Worm (Caenorhabditis elegans): ENCODE measurements around the gene Y32F6A.4.

DNA sequence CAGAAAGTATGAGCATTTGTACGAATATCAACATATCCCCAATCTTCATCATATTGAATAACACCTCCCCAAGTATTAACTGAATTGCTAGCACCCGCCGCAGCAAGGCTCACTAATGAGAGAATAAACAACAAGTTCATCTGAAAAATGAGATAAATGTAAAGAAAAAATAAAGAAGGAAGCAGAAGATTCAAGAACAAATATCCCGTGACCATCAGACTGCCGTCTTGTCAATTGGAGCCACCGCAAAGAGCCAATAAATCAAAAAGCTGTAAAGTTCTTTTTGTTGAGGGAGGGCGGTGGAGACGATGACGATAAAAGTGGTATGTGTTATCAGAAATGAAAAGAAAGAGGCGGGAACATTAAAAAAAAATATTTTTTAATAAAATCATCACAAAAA lies 19.6 kb upstream of the Y32F6A.4 start, which contains the start of gene Y32F6A.5:
- TF ChIP-seq Y56A3A.18 (GFP tag; IDR thresholded peaks at IDR 0.05) (no peak), Y53F4B.3 (GFP tag; IDR thresholded peaks at IDR 0.05) (no peak), B0035.1 (tag; optimal IDR thresholded peaks at IDR 0.05) (no peak), mel-28 (tag; optimal IDR thresholded peaks at IDR 0.05; ENCODE audit: borderline replicate concordance) (no peak), fkh-3 (tag; optimal IDR thresholded peaks at IDR 0.05) (no peak), Y67H2A.10 (GFP tag; conservative IDR thresholded peaks at IDR 0.05) (no peak), ZK185.1 (tag; optimal IDR thresholded peaks at IDR 0.05; ENCODE audit: poor library complexity, severe bottlenecking) (no peak), unc-130 (GFP tag; optimal IDR thresholded peaks at IDR 0.05) (no peak), C17E4.6 (GFP tag; IDR thresholded peaks at IDR 0.05) (no peak), bed-2 (GFP tag; IDR thresholded peaks at IDR 0.05) (no peak), lag-1 (GFP tag; IDR thresholded peaks at IDR 0.05) (no peak), sea-2 (GFP tag; IDR thresholded peaks at IDR 0.05) (no peak)

Data from whole organism, young adult.